Fruit fly (Drosophila melanogaster): ENCODE data around the gene Sirup.

The Sirup gene

dm6 chr2L:7984059-7984800 lies 14.4 kb upstream of the Sirup start, which contains the start of gene Snoo:
Snoo (minus strand) TSS chr2L:7984196.
- TF ChIP-seq Dif (GFP tag; optimal IDR thresholded peaks at IDR 0.05; ENCODE audit: partially characterized antibody) (peak; percentile 24), fru (GFP tag; optimal IDR thresholded peaks at IDR 0.05) (peak; percentile 99), lola (GFP tag; optimal IDR thresholded peaks at IDR 0.05) (no peak), rgr (GFP tag; optimal IDR thresholded peaks at IDR 0.05) (peak; percentile 12), br (GFP tag; optimal IDR thresholded peaks at IDR 0.05) (peak; percentile 6), h (GFP tag; optimal IDR thresholded peaks at IDR 0.05) (peak; percentile 32), jim (GFP tag; optimal IDR thresholded peaks at IDR 0.05) (no peak), foxo (GFP tag; optimal IDR thresholded peaks at IDR 0.05) (peak in 1 of 2 experiments; percentile 5), sv (GFP tag; optimal IDR thresholded peaks at IDR 0.05) (no peak), Rel (GFP tag; optimal IDR thresholded peaks at IDR 0.05) (no peak), Rel (tag; optimal IDR thresholded peaks at IDR 0.05) (peak; percentile 57), Hr83 (GFP tag; optimal IDR thresholded peaks at IDR 0.05; ENCODE audit: poor library complexity, severe bottlenecking) (peak; percentile 54), N (GFP tag; optimal IDR thresholded peaks at IDR 0.05) (no peak), Dfd (GFP tag; optimal IDR thresholded peaks at IDR 0.05) (no peak), dsf (GFP tag; optimal IDR thresholded peaks at IDR 0.05; ENCODE audit: borderline replicate concordance) (no peak), dl (GFP tag; optimal IDR thresholded peaks at IDR 0.05; ENCODE audit: insufficient read depth in 1 of 2, partially characterized antibody in 2 of 2) (peak in 1 of 2 experiments; percentile 29), Hr78 (GFP tag; optimal IDR thresholded peaks at IDR 0.05) (no peak), brk (GFP tag; optimal IDR thresholded peaks at IDR 0.05) (no peak), Vsx2 (GFP tag; optimal IDR thresholded peaks at IDR 0.05; ENCODE audit: partially characterized antibody) (peak; percentile 57), CrebA (GFP tag; optimal IDR thresholded peaks at IDR 0.05; ENCODE audit: borderline replicate concordance) (peak; percentile 81)

DNA sequence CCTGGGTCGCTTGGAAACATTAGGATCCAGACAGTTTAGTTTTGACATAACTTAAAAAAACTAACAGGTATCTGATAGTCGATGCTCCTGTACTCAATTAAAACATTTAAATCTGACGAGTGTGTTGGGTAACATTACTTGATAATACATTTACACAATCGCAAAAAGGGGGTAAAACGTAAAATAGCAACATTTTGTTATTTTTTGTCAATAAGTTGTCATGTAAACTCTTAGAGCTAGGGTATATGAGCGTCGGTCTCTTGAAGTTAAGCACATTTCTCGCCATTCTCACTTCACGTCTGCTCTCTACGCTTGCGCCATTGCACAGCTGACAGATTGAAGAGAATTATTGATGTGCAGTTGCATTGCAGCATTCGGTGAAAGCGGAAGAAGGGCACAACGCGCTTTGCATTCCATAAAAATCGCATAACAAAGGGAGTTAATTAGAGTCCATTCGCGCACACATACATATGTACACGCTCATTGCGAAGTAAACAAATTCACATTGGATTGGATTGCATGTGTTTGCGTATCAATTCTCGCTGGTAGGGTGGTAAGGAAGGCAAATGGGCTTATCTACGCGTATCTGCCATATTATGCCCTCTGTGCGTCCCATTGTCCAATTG lies 13.7 kb upstream of the Sirup start:
- TF ChIP-seq usp (GFP tag; optimal IDR thresholded peaks at IDR 0.05) (no peak), Rel (GFP tag; optimal IDR thresholded peaks at IDR 0.05) (no peak), Rel (tag; optimal IDR thresholded peaks at IDR 0.05) (peak; percentile 54), Vsx2 (GFP tag; optimal IDR thresholded peaks at IDR 0.05; ENCODE audit: partially characterized antibody) (peak; percentile 76), fru (GFP tag; optimal IDR thresholded peaks at IDR 0.05) (peak; percentile 49), rgr (GFP tag; optimal IDR thresholded peaks at IDR 0.05) (peak; percentile 49), Hr83 (GFP tag; optimal IDR thresholded peaks at IDR 0.05; ENCODE audit: poor library complexity, severe bottlenecking) (no peak), dl (GFP tag; optimal IDR thresholded peaks at IDR 0.05; ENCODE audit: insufficient read depth in 1 of 2, partially characterized antibody in 2 of 2) (no peak), h (GFP tag; optimal IDR thresholded peaks at IDR 0.05) (peak; percentile 55), woc (GFP tag; optimal IDR thresholded peaks at IDR 0.05) (peak; percentile 54), ey (GFP tag; optimal IDR thresholded peaks at IDR 0.05) (peak; percentile 9), OdsH (GFP tag; optimal IDR thresholded peaks at IDR 0.05) (peak; percentile 2), foxo (GFP tag; optimal IDR thresholded peaks at IDR 0.05) (peak in 1 of 2 experiments; percentile 46), brk (GFP tag; optimal IDR thresholded peaks at IDR 0.05) (peak; percentile 1)

- TF ChIP-seq br (GFP tag; optimal IDR thresholded peaks at IDR 0.05): no peak
- TF ChIP-seq rgr (GFP tag; optimal IDR thresholded peaks at IDR 0.05): no peak
- no peak for TF ChIP-seq Hnf4 (GFP tag; optimal IDR thresholded peaks at IDR 0.05)
- no peak for TF ChIP-seq Dif (GFP tag; optimal IDR thresholded peaks at IDR 0.05; ENCODE audit: partially characterized antibody)
- TF ChIP-seq Jra (GFP tag; optimal IDR thresholded peaks at IDR 0.05): no peak
- no peak for TF ChIP-seq HLH106 (tag; optimal IDR thresholded peaks at IDR 0.05)
- TF ChIP-seq psq (GFP tag; optimal IDR thresholded peaks at IDR 0.05): no peak
- TF ChIP-seq Myc (optimal IDR thresholded peaks at IDR 0.05): no peak
- no peak for TF ChIP-seq h (GFP tag; optimal IDR thresholded peaks at IDR 0.05)
- no peak for TF ChIP-seq OdsH (GFP tag; optimal IDR thresholded peaks at IDR 0.05)
- TF ChIP-seq Vsx2 (GFP tag; optimal IDR thresholded peaks at IDR 0.05; ENCODE audit: partially characterized antibody): no peak
- no peak for TF ChIP-seq woc (GFP tag; optimal IDR thresholded peaks at IDR 0.05)
- TF ChIP-seq Mio (GFP tag; optimal IDR thresholded peaks at IDR 0.05): no peak
- TF ChIP-seq jim (GFP tag; optimal IDR thresholded peaks at IDR 0.05): no peak
- TF ChIP-seq brk (GFP tag; optimal IDR thresholded peaks at IDR 0.05): no peak
- no peak for TF ChIP-seq ey (GFP tag; optimal IDR thresholded peaks at IDR 0.05)
- TF ChIP-seq sage (GFP tag; optimal IDR thresholded peaks at IDR 0.05): no peak
Observed at dm6 chr2L:7986210-7986609, 12.5 kb upstream of the Sirup start.

Data from whole organism, wandering third instar larva.